Worm (Caenorhabditis elegans) whole organism, L1 larva: ENCODE measurements around the gene otpl-3.

Experiments used
- C04F5.9 ChIP-seq: sonication (generic microtip); optimal IDR thresholded peaks from 2 replicates; lab custom pipeline; 2016; ENCODE audit warnings: missing genetic modification characterization, missing compliant biosample characterization
- C34B4.2 ChIP-seq: sonication (generic microtip); optimal IDR thresholded peaks from 2 replicates; lab custom pipeline; 2017; ENCODE audit warnings: mild to moderate bottlenecking, missing genetic modification characterization, missing compliant biosample characterization
- Y116A8C.19 ChIP-seq: sonication (generic microtip); optimal IDR thresholded peaks from 2 replicates; lab custom pipeline; 2016; ENCODE audit warnings: missing compliant biosample characterization, missing genetic modification characterization, borderline replicate concordance
- alr-1 ChIP-seq: fragments of 200-800 bp; sonication (Bioruptor generic); optimal IDR thresholded peaks from 2 replicates; lab custom pipeline; 2018; ENCODE audit warnings: borderline replicate concordance, mild to moderate bottlenecking, missing genetic modification characterization, missing compliant biosample characterization
- aly-2 ChIP-seq: fragments of 150-350 bp; optimal IDR thresholded peaks from 2 replicates; lab custom pipeline; 2014; ENCODE audit warnings: missing biosample characterization, missing genetic modification characterization
- ama-1 ChIP-seq: fragments of 150-350 bp; optimal IDR thresholded peaks from 2 replicates; lab custom pipeline; 2014
- blmp-1 ChIP-seq: fragments of 150-350 bp; optimal IDR thresholded peaks from 2 replicates; lab custom pipeline; 2014; ENCODE audit warnings: missing biosample characterization, missing genetic modification characterization
- ceh-8 ChIP-seq: fragments of 200-800 bp; sonication (Bioruptor generic); optimal IDR thresholded peaks from 2 replicates; lab custom pipeline; 2018; ENCODE audit warnings: mild to moderate bottlenecking, missing genetic modification characterization, moderate library complexity, missing compliant biosample characterization
- ceh-82 ChIP-seq, 3 experiments: fragments of 150-350 bp in 1 of 3; sonication (generic microtip) in 2 of 3; optimal IDR thresholded peaks; 2 replicates each; lab custom pipeline; 2014 to 2017; ENCODE audit warnings: missing biosample characterization in 3 of 3, missing genetic modification characterization in 3 of 3
- ceh-90 ChIP-seq: sonication (generic microtip); optimal IDR thresholded peaks from 2 replicates; lab custom pipeline; 2016; ENCODE audit warnings: missing genetic modification characterization, missing compliant biosample characterization
- dpl-1 ChIP-seq, 3 experiments: fragments of 150-350 bp in 2 of 3; sonication (generic microtip) in 1 of 3; optimal IDR thresholded peaks; 2 replicates each; lab custom pipeline; 2014 to 2017; ENCODE audit warnings: missing biosample characterization in 3 of 3, missing genetic modification characterization in 3 of 3, missing genetic modification reagents in 3 of 3
- dsc-1 ChIP-seq: sonication (generic microtip); optimal IDR thresholded peaks from 2 replicates; lab custom pipeline; 2016; ENCODE audit warnings: mild to moderate bottlenecking, missing genetic modification characterization, missing compliant biosample characterization
- efl-1 ChIP-seq, 4 experiments: fragments of 150-350 bp; optimal IDR thresholded peaks in 3 of 4; peaks in 1 of 4; 1 replicate in 1 of 4; 2 replicates in 3 of 4; lab custom pipeline; 2014; ENCODE audit warnings: missing biosample characterization in 2 of 4, missing genetic modification characterization in 2 of 4, missing genetic modification reagents in 2 of 4
- efl-3 ChIP-seq: fragments of 200-800 bp; sonication (Bioruptor generic); optimal IDR thresholded peaks from 2 replicates; lab custom pipeline; 2018; ENCODE audit warnings: mild to moderate bottlenecking, missing genetic modification characterization, missing compliant biosample characterization
- egl-13 ChIP-seq: sonication (generic microtip); optimal IDR thresholded peaks from 2 replicates; lab custom pipeline; 2016; ENCODE audit warnings: missing genotype, missing genetic modification reagents, missing genetic modification characterization, missing compliant biosample characterization
- egl-27 ChIP-seq, 2 experiments: fragments of 150-350 bp in 1 of 2; sonication (generic microtip); optimal IDR thresholded peaks; 3 replicates each; lab custom pipeline; 2017 to 2018; ENCODE audit warnings: missing biosample characterization in 2 of 2, missing genetic modification characterization in 2 of 2, missing genetic modification reagents in 2 of 2
- ets-5 ChIP-seq: fragments of 200-800 bp; sonication (Bioruptor generic); IDR thresholded peaks from 2 replicates; pipeline ENCODE4 v1.3.6; 2022; ENCODE audit warnings: missing genetic modification characterization, missing compliant biosample characterization
- fkh-4 ChIP-seq: sonication (generic microtip); optimal IDR thresholded peaks from 2 replicates; lab custom pipeline; 2016; ENCODE audit warnings: missing compliant biosample characterization, missing genetic modification characterization, borderline replicate concordance
- fkh-8 ChIP-seq: sonication (generic microtip); optimal IDR thresholded peaks from 2 replicates; lab custom pipeline; 2016; ENCODE audit warnings: mild to moderate bottlenecking, missing genetic modification characterization, missing compliant biosample characterization
- hlh-17 ChIP-seq: fragments of 200-800 bp; sonication (Bioruptor generic); optimal IDR thresholded peaks from 2 replicates; lab custom pipeline; 2018; ENCODE audit warnings: missing genetic modification characterization, mild to moderate bottlenecking, missing compliant biosample characterization, moderate library complexity, borderline replicate concordance
- hlh-4 ChIP-seq: sonication (generic microtip); optimal IDR thresholded peaks from 2 replicates; lab custom pipeline; 2016; ENCODE audit warnings: mild to moderate bottlenecking, missing genetic modification characterization, missing compliant biosample characterization
- hpl-2 ChIP-seq: fragments of 150-350 bp; optimal IDR thresholded peaks from 2 replicates; lab custom pipeline; 2014; ENCODE audit warnings: missing biosample characterization, missing genetic modification reagents, missing genetic modification characterization
- jun-1 ChIP-seq: fragments of 150-350 bp; optimal IDR thresholded peaks from 2 replicates; lab custom pipeline; 2014; ENCODE audit warnings: missing biosample characterization, missing genetic modification reagents, missing genetic modification characterization
- lin-15B ChIP-seq: fragments of 150-350 bp; sonication (generic microtip); optimal IDR thresholded peaks from 3 replicates; lab custom pipeline; 2014; ENCODE audit warnings: missing biosample characterization, missing genetic modification characterization
- lin-35 ChIP-seq, 2 experiments: fragments of 150-350 bp; optimal IDR thresholded peaks; 2 replicates each; lab custom pipeline; 2014; ENCODE audit warnings: missing biosample characterization in 2 of 2, missing genetic modification characterization in 2 of 2, missing genetic modification reagents in 2 of 2
- lir-3 ChIP-seq: sonication (generic microtip); optimal IDR thresholded peaks from 2 replicates; lab custom pipeline; 2016; ENCODE audit warnings: mild to moderate bottlenecking, missing genetic modification characterization, moderate library complexity, missing compliant biosample characterization; ENCODE audit not compliant: poor library complexity
- mab-9 ChIP-seq: fragments of 200-800 bp; sonication (Bioruptor generic); IDR thresholded peaks from 2 replicates; pipeline ENCODE4 v1.3.6; 2022; ENCODE audit warnings: missing genetic modification reagents, missing genetic modification characterization, missing compliant biosample characterization
- nhr-11 ChIP-seq: fragments of 150-350 bp; optimal IDR thresholded peaks from 2 replicates; lab custom pipeline; 2014; ENCODE audit warnings: missing biosample characterization, missing genetic modification characterization
- nhr-12 ChIP-seq: sonication (generic microtip); optimal IDR thresholded peaks from 2 replicates; lab custom pipeline; 2017; ENCODE audit warnings: missing biosample characterization, missing genetic modification characterization
- nhr-20 ChIP-seq: sonication (generic microtip); optimal IDR thresholded peaks from 2 replicates; lab custom pipeline; 2016; ENCODE audit warnings: mild to moderate bottlenecking, missing genetic modification characterization, missing compliant biosample characterization
- nhr-28 ChIP-seq: fragments of 150-350 bp; optimal IDR thresholded peaks from 2 replicates; lab custom pipeline; 2014; ENCODE audit warnings: missing biosample characterization, missing genetic modification characterization
- nhr-47 ChIP-seq: sonication (generic microtip); optimal IDR thresholded peaks from 2 replicates; lab custom pipeline; 2016; ENCODE audit warnings: mild to moderate bottlenecking, missing genetic modification characterization, moderate library complexity, missing compliant biosample characterization
- nhr-71 ChIP-seq: sonication (generic microtip); optimal IDR thresholded peaks from 2 replicates; lab custom pipeline; 2016; ENCODE audit warnings: mild to moderate bottlenecking, missing genetic modification characterization, moderate library complexity, missing compliant biosample characterization
- nhr-76 ChIP-seq: sonication (generic microtip); optimal IDR thresholded peaks from 2 replicates; lab custom pipeline; 2017; ENCODE audit warnings: missing biosample characterization, missing genetic modification characterization
- nhr-77 ChIP-seq: fragments of 150-350 bp; optimal IDR thresholded peaks from 2 replicates; lab custom pipeline; 2014; ENCODE audit warnings: missing biosample characterization, missing genetic modification characterization
- nhr-84 ChIP-seq: sonication (generic microtip); optimal IDR thresholded peaks from 2 replicates; lab custom pipeline; 2017; ENCODE audit warnings: missing biosample characterization, missing genetic modification characterization
- nhr-85 ChIP-seq: sonication (generic microtip); peaks from one replicate; lab custom pipeline; 2016; ENCODE audit warnings: missing genetic modification characterization, inconsistent platforms, missing compliant biosample characterization
- pag-3 ChIP-seq: sonication (generic microtip); optimal IDR thresholded peaks from 2 replicates; lab custom pipeline; 2017; ENCODE audit warnings: missing genetic modification characterization, mild to moderate bottlenecking, missing compliant biosample characterization, antibody characterized with exemption, borderline replicate concordance; ENCODE audit not compliant: insufficient read depth
- rnt-1 ChIP-seq: sonication (generic microtip); optimal IDR thresholded peaks from 2 replicates; lab custom pipeline; 2016; ENCODE audit warnings: mild to moderate bottlenecking, missing genetic modification characterization, moderate library complexity, missing compliant biosample characterization
- skn-1 ChIP-seq: fragments of 150-350 bp; optimal IDR thresholded peaks from 2 replicates; lab custom pipeline; 2014; ENCODE audit warnings: missing biosample characterization, missing genetic modification characterization
- snpc-4 ChIP-seq: fragments of 150-350 bp; optimal IDR thresholded peaks from 2 replicates; lab custom pipeline; 2014; ENCODE audit warnings: missing biosample characterization, missing genetic modification characterization
- snu-23 ChIP-seq: sonication (generic microtip); optimal IDR thresholded peaks from 2 replicates; lab custom pipeline; 2016; ENCODE audit warnings: missing genetic modification characterization, missing compliant biosample characterization
- sox-4 ChIP-seq: sonication (generic microtip); optimal IDR thresholded peaks from 2 replicates; lab custom pipeline; 2016; ENCODE audit warnings: missing genetic modification characterization, missing compliant biosample characterization
- sup-37 ChIP-seq: fragments of 200-800 bp; sonication (Bioruptor generic); optimal IDR thresholded peaks from 2 replicates; lab custom pipeline; 2018; ENCODE audit warnings: mild to moderate bottlenecking, missing genetic modification characterization, missing compliant biosample characterization
- swsn-7 ChIP-seq: sonication (generic microtip); optimal IDR thresholded peaks from 2 replicates; lab custom pipeline; 2016; ENCODE audit warnings: missing genetic modification characterization, missing compliant biosample characterization
- tbx-2 ChIP-seq: sonication (generic microtip); optimal IDR thresholded peaks from 2 replicates; lab custom pipeline; 2016; ENCODE audit warnings: missing genetic modification characterization, missing compliant biosample characterization
- unc-130 ChIP-seq: fragments of 150-350 bp; optimal IDR thresholded peaks from 2 replicates; lab custom pipeline; 2017; ENCODE audit warnings: missing biosample characterization, missing genetic modification characterization, inconsistent platforms
- unc-30 ChIP-seq: sonication (generic microtip); optimal IDR thresholded peaks from 2 replicates; lab custom pipeline; 2017; ENCODE audit warnings: missing biosample characterization, missing genetic modification characterization
- unc-86 ChIP-seq: sonication (generic microtip); optimal IDR thresholded peaks from 2 replicates; lab custom pipeline; 2016; ENCODE audit warnings: missing genetic modification characterization, missing compliant biosample characterization
- unc-98 ChIP-seq: fragments of 200-800 bp; sonication (Bioruptor generic); IDR thresholded peaks from 2 replicates; pipeline ENCODE4 v1.3.6; 2022; ENCODE audit warnings: missing genetic modification characterization, missing compliant biosample characterization
- vab-15 ChIP-seq: sonication (generic microtip); optimal IDR thresholded peaks from 2 replicates; lab custom pipeline; 2017; ENCODE audit warnings: missing genotype, mild to moderate bottlenecking, missing genetic modification characterization, missing compliant biosample characterization
- zip-4 ChIP-seq: fragments of 200-800 bp; sonication (Bioruptor generic); optimal IDR thresholded peaks from 2 replicates; lab custom pipeline; 2018; ENCODE audit warnings: mild to moderate bottlenecking, missing genetic modification characterization, moderate library complexity, missing compliant biosample characterization
- ztf-4 ChIP-seq: fragments of 150-350 bp; optimal IDR thresholded peaks from 2 replicates; lab custom pipeline; 2014; ENCODE audit warnings: missing biosample characterization, missing genetic modification characterization

The otpl-3 gene

ce11 chrX:6902958-6903357 lies 21.6 kb downstream of the otpl-3 start (continued):
- TF ChIP-seq hlh-17 (GFP tag; lab: Kevin White, UChicago): no peak
- TF ChIP-seq skn-1 (tag; lab: Kevin White, UChicago): peak; percentile 26
- TF ChIP-seq lin-15B (tag; lab: Kevin White, UChicago): no peak
- TF ChIP-seq Y116A8C.19 (tag; lab: Kevin White, UChicago): no peak
- TF ChIP-seq efl-1 (optimal IDR thresholded peaks at IDR 0.05; lab: Kevin White, UChicago): peak; percentile 5 to 20
- peak in 1 of 2 experiments; percentile 90 for TF ChIP-seq efl-1 (GFP tag; optimal IDR thresholded peaks at IDR 0.05 in 1 of 2; lab: Kevin White, UChicago)
- peak; percentile 30 for TF ChIP-seq fkh-8 (tag; lab: Kevin White, UChicago)
- TF ChIP-seq nhr-71 (tag; lab: Kevin White, UChicago): peak; percentile 77
- peak; percentile 72 for TF ChIP-seq nhr-85 (tag; lab: Kevin White, UChicago)
- no peak for TF ChIP-seq dpl-1 (GFP tag; optimal IDR thresholded peaks at IDR 0.05; lab: Kevin White, UChicago)
- TF ChIP-seq ztf-4 (tag; lab: Kevin White, UChicago): no peak
- TF ChIP-seq snu-23 (GFP tag; lab: Kevin White, UChicago): peak; percentile 73
- no peak for TF ChIP-seq unc-30 (tag; lab: Kevin White, UChicago)
- peak; percentile 36 for TF ChIP-seq lir-3 (tag; lab: Kevin White, UChicago)
- peak; percentile 62 for TF ChIP-seq nhr-20 (tag; lab: Kevin White, UChicago)
- no peak for TF ChIP-seq sox-4 (tag; lab: Kevin White, UChicago)
- TF ChIP-seq swsn-7 (tag; lab: Kevin White, UChicago): peak; percentile 51
- TF ChIP-seq pag-3 (tag; lab: Kevin White, UChicago): no peak
- TF ChIP-seq nhr-47: peak; percentile 71
- no peak for TF ChIP-seq C34B4.2 (tag; lab: Kevin White, UChicago)
- no peak for TF ChIP-seq nhr-11
- no peak for TF ChIP-seq sup-37 (GFP tag; lab: Kevin White, UChicago)
- peak in 1 of 2 experiments; percentile 73 for TF ChIP-seq lin-35 (GFP tag; optimal IDR thresholded peaks at IDR 0.05; lab: Kevin White, UChicago)
- TF ChIP-seq hpl-2 (GFP tag; lab: Kevin White, UChicago): peak; percentile 48
- TF ChIP-seq unc-86: no peak
- TF ChIP-seq unc-98: no peak
- TF ChIP-seq ets-5: no peak
- no peak for TF ChIP-seq aly-2 (tag; lab: Kevin White, UChicago)
- no peak for TF ChIP-seq C04F5.9 (tag; lab: Kevin White, UChicago)
- TF ChIP-seq dsc-1 (tag; lab: Kevin White, UChicago): peak; percentile 68
- TF ChIP-seq egl-27 (tag; optimal IDR thresholded peaks at IDR 0.05; lab: Kevin White, UChicago): no peak
- peak in 2 of 3 experiments; percentile 3 to 43 for TF ChIP-seq ceh-82 (tag; optimal IDR thresholded peaks at IDR 0.05; lab: Kevin White, UChicago)
- TF ChIP-seq zip-4 (GFP tag; lab: Kevin White, UChicago): peak; percentile 11
- no peak for TF ChIP-seq nhr-12 (tag; lab: Kevin White, UChicago)
- TF ChIP-seq tbx-2 (tag; lab: Kevin White, UChicago): peak; percentile 42
- TF ChIP-seq egl-13 (tag; lab: Kevin White, UChicago): no peak
- no peak for TF ChIP-seq hlh-4 (tag; lab: Kevin White, UChicago)
- no peak for TF ChIP-seq ceh-8 (GFP tag; lab: Kevin White, UChicago)
- TF ChIP-seq jun-1: no peak
- TF ChIP-seq mab-9 (GFP tag; lab: Robert Waterston, UW): peak; percentile 46; the same call in 1 of the 2 replicates
- peak; percentile 30 for TF ChIP-seq nhr-77 (tag; lab: Kevin White, UChicago)
- TF ChIP-seq snpc-4 (tag; lab: Kevin White, UChicago): no peak
- peak; percentile 15 for TF ChIP-seq unc-130 (tag; lab: Kevin White, UChicago)
- no peak for TF ChIP-seq nhr-84 (tag; lab: Kevin White, UChicago)
- TF ChIP-seq nhr-28 (tag; lab: Kevin White, UChicago): no peak
- TF ChIP-seq alr-1 (tag; lab: Kevin White, UChicago): no peak
- peak; percentile 9 for TF ChIP-seq blmp-1 (tag; lab: Kevin White, UChicago)
- TF ChIP-seq rnt-1 (tag; lab: Kevin White, UChicago): peak; percentile 75
- no peak for TF ChIP-seq ama-1 (lab: Kevin White, UChicago)
- no peak for TF ChIP-seq ceh-90 (tag; lab: Kevin White, UChicago)
- TF ChIP-seq nhr-76 (tag; lab: Kevin White, UChicago): no peak
- no peak for TF ChIP-seq vab-15 (tag; lab: Kevin White, UChicago)
- no peak for TF ChIP-seq efl-3
- no peak for TF ChIP-seq fkh-4 (tag; lab: Kevin White, UChicago)
